Fruit fly (Drosophila melanogaster) whole organism, embryonic: ENCODE measurements around the gene Noc2.

Experiments used
- CG10147 ChIP-seq: fragments of 200-800 bp; sonication (Bioruptor generic); optimal IDR thresholded peaks from 2 replicates; lab custom pipeline; 2019; ENCODE audit warnings: missing biosample characterization, mild to moderate bottlenecking, missing genetic modification characterization, moderate library complexity
- CG10366 ChIP-seq: fragments of 200-800 bp; sonication (Bioruptor generic); IDR thresholded peaks from 2 replicates; pipeline ENCODE4 v1.3.6; 2022; ENCODE audit warnings: missing biosample characterization, missing genetic modification characterization
- CG10543 ChIP-seq: fragments of 200-800 bp; sonication (Bioruptor generic); optimal IDR thresholded peaks from 3 replicates; lab custom pipeline; 2017; ENCODE audit warnings: missing biosample characterization, mild to moderate bottlenecking, missing genetic modification characterization, moderate library complexity
- CG10654 ChIP-seq: fragments of 200-800 bp; sonication (Bioruptor generic); optimal IDR thresholded peaks from 2 replicates; lab custom pipeline; 2016; ENCODE audit warnings: missing biosample characterization, missing genetic modification characterization
- CG12071 ChIP-seq: fragments of 200-800 bp; sonication (Bioruptor generic); optimal IDR thresholded peaks from 3 replicates; lab custom pipeline; 2018; ENCODE audit warnings: missing biosample characterization, mild to moderate bottlenecking, missing genetic modification characterization
- CG12769 ChIP-seq: fragments of 200-800 bp; sonication (Bioruptor generic); optimal IDR thresholded peaks from 2 replicates; lab custom pipeline; 2019; ENCODE audit warnings: missing biosample characterization, mild to moderate bottlenecking, missing genetic modification characterization, moderate library complexity
- CG13894 ChIP-seq: fragments of 200-800 bp; sonication (Bioruptor generic); optimal IDR thresholded peaks from 3 replicates; lab custom pipeline; 2018; ENCODE audit warnings: missing biosample characterization, mild to moderate bottlenecking, missing genetic modification characterization, moderate library complexity
- CG14965 ChIP-seq: fragments of 200-800 bp; sonication (Bioruptor generic); optimal IDR thresholded peaks from 2 replicates; lab custom pipeline; 2016; ENCODE audit warnings: missing biosample characterization, missing genetic modification characterization, borderline replicate concordance
- CG15514 ChIP-seq: fragments of 200-800 bp; sonication (Bioruptor generic); optimal IDR thresholded peaks from 3 replicates; lab custom pipeline; 2017; ENCODE audit warnings: missing biosample characterization, missing genetic modification characterization, mild to moderate bottlenecking, moderate library complexity, missing genetic modification reagents
- CG16815 ChIP-seq: fragments of 200-800 bp; sonication (Bioruptor generic); optimal IDR thresholded peaks from 3 replicates; lab custom pipeline; 2017; ENCODE audit warnings: missing biosample characterization, mild to moderate bottlenecking, missing genetic modification characterization
- CG17186 ChIP-seq: fragments of 200-800 bp; sonication (Bioruptor generic); optimal IDR thresholded peaks from 3 replicates; lab custom pipeline; 2017; ENCODE audit warnings: missing biosample characterization, missing genetic modification reagents, missing genetic modification characterization
- CG2120 ChIP-seq: fragments of 200-800 bp; sonication (Bioruptor generic); optimal IDR thresholded peaks from 3 replicates; lab custom pipeline; 2016; ENCODE audit warnings: missing biosample characterization, missing genetic modification characterization
- CG2129 ChIP-seq: fragments of 200-800 bp; sonication (Bioruptor generic); IDR thresholded peaks from 2 replicates; pipeline ENCODE4 v1.3.6; 2022; ENCODE audit warnings: missing biosample characterization, missing genetic modification characterization; ENCODE audit not compliant: partially characterized antibody
- CG2199 ChIP-seq: fragments of 200-800 bp; sonication (Bioruptor generic); IDR thresholded peaks from 3 replicates; pipeline ENCODE4 v1.3.6; 2022; ENCODE audit warnings: missing biosample characterization, missing genetic modification characterization
- CG2678 ChIP-seq: fragments of 200-800 bp; sonication (Bioruptor generic); optimal IDR thresholded peaks from 3 replicates; lab custom pipeline; 2019; ENCODE audit warnings: missing biosample characterization, mild to moderate bottlenecking, missing genetic modification characterization, moderate library complexity
- CG2712 ChIP-seq: fragments of 200-800 bp; optimal IDR thresholded peaks from 3 replicates; lab custom pipeline; 2019; ENCODE audit warnings: missing biosample characterization, mild to moderate bottlenecking, missing genetic modification characterization, moderate library complexity
- CG31224 ChIP-seq: fragments of 200-800 bp; sonication (Bioruptor generic); IDR thresholded peaks from 2 replicates; pipeline ENCODE4 v1.3.6; 2022; ENCODE audit warnings: missing biosample characterization, missing genetic modification characterization
- CG31441 ChIP-seq: fragments of 200-800 bp; sonication (Bioruptor generic); IDR thresholded peaks from 2 replicates; pipeline ENCODE4 v1.3.6; 2022; ENCODE audit warnings: missing biosample characterization, missing genetic modification characterization
- CG43689 ChIP-seq: fragments of 200-800 bp; sonication (Bioruptor generic); IDR thresholded peaks from 2 replicates; pipeline ENCODE4 v1.3.6; 2022; ENCODE audit warnings: missing biosample characterization, missing genetic modification characterization
- CG4617 ChIP-seq: fragments of 200-800 bp; sonication (Bioruptor generic); optimal IDR thresholded peaks from 3 replicates; lab custom pipeline; 2016; ENCODE audit warnings: missing biosample characterization, missing genetic modification characterization, borderline replicate concordance
- CG5953 ChIP-seq: fragments of 200-800 bp; sonication (Bioruptor generic); IDR thresholded peaks from 2 replicates; pipeline ENCODE4 v1.3.6; 2022; ENCODE audit warnings: missing biosample characterization, missing genetic modification characterization
- CG6854 ChIP-seq: fragments of 200-800 bp; sonication (Bioruptor generic); optimal IDR thresholded peaks from 3 replicates; lab custom pipeline; 2017; ENCODE audit warnings: missing biosample characterization, mild to moderate bottlenecking, missing genetic modification characterization
- CG7271 ChIP-seq: fragments of 200-800 bp; sonication (Bioruptor generic); optimal IDR thresholded peaks from 2 replicates; lab custom pipeline; 2018; ENCODE audit warnings: missing biosample characterization, mild to moderate bottlenecking, missing genetic modification characterization, moderate library complexity
- CG7839 ChIP-seq: fragments of 200-800 bp; sonication (Bioruptor generic); optimal IDR thresholded peaks from 3 replicates; lab custom pipeline; 2018; ENCODE audit warnings: missing biosample characterization, mild to moderate bottlenecking, missing genetic modification characterization, moderate library complexity
- CG9609 ChIP-seq: fragments of 200-800 bp; sonication (Bioruptor generic); optimal IDR thresholded peaks from 3 replicates; lab custom pipeline; 2016; ENCODE audit warnings: missing biosample characterization, missing genetic modification characterization
- CoRest ChIP-seq: fragments of 200-800 bp; sonication (Bioruptor generic); optimal IDR thresholded peaks from 3 replicates; lab custom pipeline; 2018; ENCODE audit warnings: missing biosample characterization, mild to moderate bottlenecking, missing genetic modification characterization, moderate library complexity
- D19A ChIP-seq: fragments of 200-800 bp; optimal IDR thresholded peaks from 3 replicates; lab custom pipeline; 2019; ENCODE audit warnings: missing biosample characterization, mild to moderate bottlenecking, missing genetic modification characterization, moderate library complexity
- HLH54F ChIP-seq: fragments of 200-800 bp; sonication (Bioruptor generic); optimal IDR thresholded peaks from 3 replicates; lab custom pipeline; 2016; ENCODE audit warnings: missing biosample characterization, missing genetic modification characterization
- HmgZ ChIP-seq: fragments of 200-800 bp; sonication (Bioruptor generic); optimal IDR thresholded peaks from 2 replicates; lab custom pipeline; 2018; ENCODE audit warnings: missing biosample characterization, mild to moderate bottlenecking, missing genetic modification characterization
- Hmr ChIP-seq: fragments of 200-800 bp; sonication (Bioruptor generic); optimal IDR thresholded peaks from 3 replicates; lab custom pipeline; 2017; ENCODE audit warnings: mild to moderate bottlenecking, missing biosample characterization, missing genetic modification reagents, missing genetic modification characterization
- NFAT ChIP-seq: fragments of 200-800 bp; sonication (Bioruptor generic); IDR thresholded peaks from 2 replicates; pipeline ENCODE4 v1.3.6; 2022; ENCODE audit warnings: missing biosample characterization, missing genetic modification characterization
- Neu2 ChIP-seq: fragments of 200-800 bp; sonication (Bioruptor generic); optimal IDR thresholded peaks from 3 replicates; lab custom pipeline; 2016; ENCODE audit warnings: missing biosample characterization, missing genetic modification characterization, borderline replicate concordance
- Spps ChIP-seq: fragments of 200-800 bp; sonication (Bioruptor generic); optimal IDR thresholded peaks from 2 replicates; lab custom pipeline; 2018; ENCODE audit warnings: missing biosample characterization, mild to moderate bottlenecking, missing genetic modification characterization
- Sry-β ChIP-seq: fragments of 200-800 bp; sonication (Bioruptor generic); optimal IDR thresholded peaks from 2 replicates; lab custom pipeline; 2018; ENCODE audit warnings: missing biosample characterization, mild to moderate bottlenecking, missing genetic modification characterization, moderate library complexity
- Taf1 ChIP-seq: fragments of 200-800 bp; sonication (Bioruptor generic); IDR thresholded peaks from 2 replicates; pipeline ENCODE4 v1.3.6; 2022; ENCODE audit warnings: missing biosample characterization, missing genetic modification characterization
- aop ChIP-seq: fragments of 200-800 bp; sonication (Bioruptor generic); IDR thresholded peaks from 2 replicates; pipeline ENCODE4 v1.3.6; 2022; ENCODE audit warnings: missing biosample characterization, missing genetic modification characterization
- az2 ChIP-seq: fragments of 200-800 bp; sonication (Bioruptor generic); optimal IDR thresholded peaks from 3 replicates; lab custom pipeline; 2016; ENCODE audit warnings: missing biosample characterization, missing genetic modification characterization
- cas ChIP-seq: fragments of 200-800 bp; sonication (Bioruptor generic); IDR thresholded peaks from 2 replicates; pipeline ENCODE4 v1.3.6; 2022; ENCODE audit warnings: missing biosample characterization, missing genetic modification characterization
- crc ChIP-seq: fragments of 200-800 bp; sonication (Bioruptor generic); optimal IDR thresholded peaks from 2 replicates; lab custom pipeline; 2016; ENCODE audit warnings: missing biosample characterization, missing genetic modification characterization
- cwo ChIP-seq: fragments of 200-800 bp; sonication (Bioruptor generic); optimal IDR thresholded peaks from 3 replicates; lab custom pipeline; 2017; ENCODE audit warnings: missing biosample characterization, missing genetic modification characterization, mild to moderate bottlenecking, moderate library complexity, missing genetic modification reagents
- dmrt99B ChIP-seq: fragments of 200-800 bp; sonication (Bioruptor generic); optimal IDR thresholded peaks from 2 replicates; lab custom pipeline; 2018; ENCODE audit warnings: missing biosample characterization, mild to moderate bottlenecking, missing genetic modification characterization, moderate library complexity
- dysf ChIP-seq: fragments of 200-800 bp; sonication (Bioruptor generic); IDR thresholded peaks from 3 replicates; pipeline ENCODE4 v1.3.6; 2022; ENCODE audit warnings: missing biosample characterization, missing genetic modification characterization
- eve ChIP-seq, 2 experiments: fragments of >200 bp; optimal IDR thresholded peaks; 2 replicates each; lab custom pipeline; 2017; ENCODE audit warnings: missing biosample characterization in 2 of 2, missing genetic modification characterization in 2 of 2
- fd3F ChIP-seq: fragments of 200-800 bp; sonication (Bioruptor generic); optimal IDR thresholded peaks from 2 replicates; lab custom pipeline; 2018; ENCODE audit warnings: missing biosample characterization, mild to moderate bottlenecking, missing genetic modification characterization, moderate library complexity
- fd64A ChIP-seq: fragments of 200-800 bp; sonication (Bioruptor generic); optimal IDR thresholded peaks from 3 replicates; lab custom pipeline; 2018; ENCODE audit warnings: missing biosample characterization, mild to moderate bottlenecking, missing genetic modification characterization
- grau ChIP-seq: fragments of 200-800 bp; optimal IDR thresholded peaks from 3 replicates; lab custom pipeline; 2019; ENCODE audit warnings: missing biosample characterization, mild to moderate bottlenecking, missing genetic modification characterization, moderate library complexity
- nmo ChIP-seq: fragments of 200-800 bp; sonication (Bioruptor generic); optimal IDR thresholded peaks from 2 replicates; lab custom pipeline; 2018; ENCODE audit warnings: missing biosample characterization, mild to moderate bottlenecking, missing genetic modification characterization, moderate library complexity
- schlank ChIP-seq: fragments of 200-800 bp; sonication (Bioruptor generic); optimal IDR thresholded peaks from 2 replicates; lab custom pipeline; 2018; ENCODE audit warnings: missing biosample characterization, mild to moderate bottlenecking, missing genetic modification characterization
- slbo ChIP-seq: fragments of 200-800 bp; sonication (Bioruptor generic); IDR thresholded peaks from 2 replicates; pipeline ENCODE4 v1.3.6; 2022; ENCODE audit warnings: missing biosample characterization, missing genetic modification characterization

Noc2 gene

DNA sequence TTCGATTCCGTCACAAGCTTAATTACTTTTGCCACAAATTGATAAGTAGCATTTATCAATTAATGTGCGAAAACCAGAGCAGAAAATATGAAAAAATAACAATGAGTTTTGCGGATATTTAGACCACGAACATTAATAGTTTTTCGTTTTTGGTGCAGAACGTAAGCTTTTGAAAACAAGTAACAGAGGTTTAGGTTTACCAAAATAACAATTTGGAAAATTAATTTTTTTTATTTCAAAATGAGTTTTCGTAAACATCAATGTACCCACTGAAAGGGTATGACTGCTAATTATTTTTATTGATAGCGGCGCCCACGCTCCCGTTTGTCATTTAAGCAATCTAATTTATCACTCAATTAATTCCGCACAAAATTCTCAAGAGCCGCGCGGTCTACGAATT, 31.9 kb downstream of the Noc2 start (continued):
- TF ChIP-seq CG10543 (GFP tag; lab: Kevin White, UChicago) (no peak), CG7839 (tag; lab: Kevin White, UChicago) (peak; percentile 16), CG2129 (GFP tag; lab: Robert Waterston, UW) (no peak), CG2120 (GFP tag; lab: Kevin White, UChicago) (peak; percentile 42), CG17186 (GFP tag; lab: Kevin White, UChicago) (no peak), NFAT (peak; percentile 18; the same call in 1 of the 2 replicates), aop (GFP tag; lab: Robert Waterston, UW) (no peak), CG16815 (GFP tag; lab: Kevin White, UChicago) (no peak), CG43689 (no peak), az2 (GFP tag; lab: Kevin White, UChicago) (no peak), grau (tag; lab: Kevin White, UChicago) (peak; percentile 31), Sry-β (GFP tag; lab: Kevin White, UChicago) (no peak), Spps (tag; lab: Kevin White, UChicago) (no peak), Hmr (GFP tag; lab: Kevin White, UChicago) (peak; percentile 18), cas (GFP tag; lab: Robert Waterston, UW) (no peak), slbo (GFP tag; lab: Robert Waterston, UW) (peak; percentile 43; the same call in 1 of the 2 replicates)
- TF ChIP-seq, all 482 proteins: peak for 22

DNA sequence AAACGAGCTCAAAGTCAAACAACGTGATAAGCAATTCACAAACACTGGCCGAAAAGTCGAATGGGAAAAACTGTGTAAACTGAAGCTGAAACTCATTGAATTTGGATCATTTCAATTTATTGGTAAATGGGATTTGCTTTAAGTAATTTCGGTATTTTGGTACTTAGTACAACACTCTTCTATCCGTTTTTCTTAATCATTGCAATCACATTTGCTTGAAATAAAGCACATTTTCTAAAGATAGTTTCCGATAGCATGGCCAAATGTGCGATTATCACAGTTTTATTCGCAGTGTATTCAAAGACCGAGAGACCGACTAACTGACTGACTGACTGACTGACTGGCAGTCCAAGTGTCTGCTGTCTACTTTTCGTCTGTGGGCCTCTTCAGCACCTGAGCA, 33.1 kb downstream of the Noc2 start:
- TF ChIP-seq CG4617 (GFP tag; lab: Kevin White, UChicago), result no peak
- no peak for TF ChIP-seq CG15514
- TF ChIP-seq CG2120 (GFP tag; lab: Kevin White, UChicago), result peak; percentile 23
- peak; percentile 33 for TF ChIP-seq CG2712 (tag; lab: Kevin White, UChicago)
- TF ChIP-seq CG2678 (tag; lab: Kevin White, UChicago), result peak; percentile 56
- TF ChIP-seq CG9609 (GFP tag; lab: Kevin White, UChicago), result peak; percentile 4
- no peak for TF ChIP-seq fd64A (GFP tag; lab: Kevin White, UChicago)
- peak; percentile 9 for TF ChIP-seq D19A (tag; lab: Kevin White, UChicago)
- no peak for TF ChIP-seq CG7271 (tag; lab: Kevin White, UChicago)
- TF ChIP-seq nmo (GFP tag; lab: Kevin White, UChicago), result peak; percentile 20
- no peak for TF ChIP-seq CG6854 (GFP tag; lab: Kevin White, UChicago)
- no peak for TF ChIP-seq fd3F
- TF ChIP-seq Taf1 (GFP tag; lab: Robert Waterston, UW), result 0 out of 2 replicates have a peak, but pooled peaks have one; percentile 8
- TF ChIP-seq HLH54F (GFP tag; lab: Kevin White, UChicago), result no peak
- peak; percentile 12 for TF ChIP-seq cwo
- TF ChIP-seq CG10366 (GFP tag; lab: Robert Waterston, UW), result no peak
- peak; percentile 27 for TF ChIP-seq CoRest (tag; lab: Kevin White, UChicago)
- TF ChIP-seq CG31224 (GFP tag; lab: Robert Waterston, UW), result no peak
- TF ChIP-seq CG5953, result no peak
- no peak for TF ChIP-seq CG13894 (tag; lab: Kevin White, UChicago)
- TF ChIP-seq Neu2 (GFP tag; lab: Kevin White, UChicago), result no peak
- no peak for TF ChIP-seq HmgZ (tag; lab: Kevin White, UChicago)
- TF ChIP-seq crc (GFP tag; lab: Kevin White, UChicago), result no peak
- 0 out of 2 replicates have a peak, but pooled peaks have one; percentile 33 for TF ChIP-seq CG31441
- TF ChIP-seq schlank (tag; lab: Kevin White, UChicago), result no peak
- peak in 1 of 2 experiments; percentile 52 for TF ChIP-seq eve (GFP tag; optimal IDR thresholded peaks at IDR 0.05; lab: Kevin White, UChicago)
- no peak for TF ChIP-seq CG12071 (GFP tag; lab: Kevin White, UChicago)
- peak; percentile 10 for TF ChIP-seq CG12769 (tag; lab: Kevin White, UChicago)
- no peak for TF ChIP-seq CG10147
- TF ChIP-seq dmrt99B (tag; lab: Kevin White, UChicago), result peak; percentile 28
- TF ChIP-seq CG14965, result no peak
- no peak for TF ChIP-seq CG2199
- TF ChIP-seq CG10654 (GFP tag; lab: Kevin White, UChicago), result no peak
- peak; percentile 14; the same call in 1 of the 3 replicates for TF ChIP-seq dysf
